Worm (Caenorhabditis elegans) whole organism, L4 larva: ENCODE measurements around the gene T28A8.4.

Experiments
- R02D3.7 ChIP-seq: fragments of 150-350 bp; sonication (generic microtip); optimal IDR thresholded peaks from 3 replicates; lab custom pipeline; 2014; ENCODE audit warnings: missing biosample characterization, missing genetic modification characterization
- fos-1 ChIP-seq: fragments of 150-350 bp; optimal IDR thresholded peaks from 2 replicates; lab custom pipeline; 2014; ENCODE audit warnings: missing biosample characterization, missing genetic modification characterization
- lin-39 ChIP-seq: fragments of 150-350 bp; optimal IDR thresholded peaks from 2 replicates; lab custom pipeline; 2014; ENCODE audit warnings: missing biosample characterization, missing genetic modification reagents, missing genetic modification characterization
- nhr-11 ChIP-seq: fragments of 150-350 bp; optimal IDR thresholded peaks from 2 replicates; lab custom pipeline; 2014; ENCODE audit warnings: missing biosample characterization, missing genetic modification characterization
- zag-1 ChIP-seq: fragments of 150-350 bp; optimal IDR thresholded peaks from 2 replicates; lab custom pipeline; 2014; ENCODE audit warnings: missing biosample characterization, missing genetic modification characterization
- zfp-3 ChIP-seq: fragments of 200-800 bp; sonication (Bioruptor generic); conservative IDR thresholded peaks from 2 replicates; pipeline ENCODE4 v1.3.6; 2022; ENCODE audit warnings: missing genetic modification reagents, missing genetic modification characterization, missing compliant biosample characterization

DNA sequence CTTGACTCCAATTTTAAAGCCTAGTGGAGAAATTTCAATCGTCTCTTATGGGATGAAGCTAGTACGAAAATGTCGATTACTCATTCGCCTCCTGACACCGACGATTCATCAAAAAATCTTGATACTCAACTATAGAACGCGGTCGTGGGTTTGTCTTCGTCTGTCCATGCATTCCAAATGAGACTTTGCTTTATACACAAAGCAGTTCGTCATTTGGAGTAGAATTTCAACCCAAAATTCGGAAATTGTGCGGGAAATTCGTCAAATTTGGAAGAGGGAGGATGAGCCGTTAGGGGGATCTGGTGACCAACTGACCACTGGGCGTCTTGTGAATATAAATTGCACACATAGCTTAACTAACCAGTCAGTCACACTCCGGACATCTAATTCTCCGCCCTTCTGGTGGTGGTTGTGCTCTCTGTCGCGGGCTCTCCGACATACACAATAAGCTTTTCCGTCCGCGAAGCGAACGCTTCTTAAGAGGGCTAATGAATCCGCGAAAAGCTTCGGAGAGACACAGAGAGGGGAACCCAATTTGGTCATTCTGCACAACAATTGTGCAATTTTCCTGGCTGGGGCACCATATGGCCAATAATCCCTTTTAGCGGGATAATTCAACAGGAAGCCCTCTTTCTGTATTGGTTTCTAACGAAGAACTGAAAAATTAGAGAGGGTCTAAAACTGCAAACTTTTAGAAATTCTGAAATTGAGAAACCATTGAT is 21.8 kb downstream of the T28A8.4 start:
- TF ChIP-seq nhr-11 (no peak), R02D3.7 (tag; lab: Kevin White, UChicago) (no peak), lin-39 (tag; lab: Kevin White, UChicago) (no peak), fos-1 (tag; lab: Kevin White, UChicago) (no peak), zag-1 (tag; lab: Kevin White, UChicago) (no peak), zfp-3 (GFP tag; lab: Robert Waterston, UW) (no peak)
